Worm (Caenorhabditis elegans): ENCODE measurements around the gene par-3.

DNA sequence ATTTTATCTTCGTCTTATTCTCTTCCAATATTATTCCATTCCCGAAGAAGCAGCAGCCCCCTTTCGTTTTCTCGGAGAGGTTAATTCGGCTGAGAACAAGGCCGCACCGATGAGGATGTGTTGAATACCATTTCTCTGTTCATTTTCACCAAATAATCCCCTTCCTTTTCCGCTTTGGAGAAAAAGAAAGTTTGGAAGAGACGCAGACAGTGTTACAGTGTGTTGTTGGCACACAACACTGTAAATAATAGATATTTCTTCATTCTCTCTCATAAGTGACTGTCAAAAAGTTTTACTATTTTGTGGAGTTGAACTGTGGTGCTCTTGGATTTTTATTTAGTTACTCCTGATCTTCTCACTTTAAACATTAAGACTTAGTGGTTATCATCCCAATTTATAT lies 1.2 kb downstream of the par-3 start:
- no peak for TF ChIP-seq lsy-2 (tag; optimal IDR thresholded peaks at IDR 0.05)
- TF ChIP-seq mep-1 (tag; optimal IDR thresholded peaks at IDR 0.05) = no peak

Data from whole organism, mixed stage, embryonic.